Fruit fly (Drosophila melanogaster) whole organism, embryonic: ENCODE results near the gene dpr20.
A peak's percentile ranks its signal among the peaks of the same experiment; 100 is the strongest.

Source experiments
- Asciz ChIP-seq: fragments of 200-800 bp; sonication (Bioruptor generic); optimal IDR thresholded peaks from 2 replicates; lab custom pipeline; 2017; ENCODE audit warnings: missing biosample characterization, mild to moderate bottlenecking, missing genetic modification characterization, missing genetic modification reagents
- Atf6 ChIP-seq: fragments of 200-800 bp; sonication (Bioruptor generic); IDR thresholded peaks from 2 replicates; pipeline ENCODE4 v1.3.6; 2022; ENCODE audit warnings: missing biosample characterization, missing genetic modification characterization
- Blimp-1 ChIP-seq: fragments of 200-800 bp; sonication (Bioruptor generic); optimal IDR thresholded peaks from 3 replicates; lab custom pipeline; 2018; ENCODE audit warnings: missing biosample characterization, missing genetic modification characterization, mild to moderate bottlenecking, moderate library complexity, missing genetic modification reagents
- CG10147 ChIP-seq: fragments of 200-800 bp; sonication (Bioruptor generic); optimal IDR thresholded peaks from 2 replicates; lab custom pipeline; 2019; ENCODE audit warnings: missing biosample characterization, mild to moderate bottlenecking, missing genetic modification characterization, moderate library complexity
- CG10209 ChIP-seq: fragments of 200-800 bp; sonication (Bioruptor generic); optimal IDR thresholded peaks from 3 replicates; lab custom pipeline; 2017; ENCODE audit warnings: missing biosample characterization, mild to moderate bottlenecking, missing genetic modification characterization, missing genetic modification reagents
- CG11560 ChIP-seq: fragments of 200-800 bp; sonication (Bioruptor generic); IDR thresholded peaks from 3 replicates; pipeline ENCODE4 v1.3.6; 2022; ENCODE audit warnings: missing biosample characterization, missing genetic modification characterization
- CG12236 ChIP-seq: fragments of 200-800 bp; sonication (Bioruptor generic); optimal IDR thresholded peaks from 2 replicates; lab custom pipeline; 2016; ENCODE audit warnings: missing biosample characterization, missing genetic modification characterization
- CG12659 ChIP-seq: fragments of 200-800 bp; sonication (Bioruptor generic); optimal IDR thresholded peaks from 3 replicates; lab custom pipeline; 2017; ENCODE audit warnings: mild to moderate bottlenecking, missing biosample characterization, missing genetic modification reagents, missing genetic modification characterization
- CG12769 ChIP-seq: fragments of 200-800 bp; sonication (Bioruptor generic); optimal IDR thresholded peaks from 2 replicates; lab custom pipeline; 2019; ENCODE audit warnings: missing biosample characterization, mild to moderate bottlenecking, missing genetic modification characterization, moderate library complexity
- CG13296 ChIP-seq: fragments of 200-800 bp; sonication (Bioruptor generic); optimal IDR thresholded peaks from 3 replicates; lab custom pipeline; 2018; ENCODE audit warnings: missing biosample characterization, mild to moderate bottlenecking, missing genetic modification characterization
- CG14710 ChIP-seq: fragments of 200-800 bp; sonication (Bioruptor generic); optimal IDR thresholded peaks from 3 replicates; lab custom pipeline; 2019; ENCODE audit warnings: missing biosample characterization, mild to moderate bottlenecking, missing genetic modification characterization, moderate library complexity
- CG15011 ChIP-seq: fragments of 200-800 bp; sonication (Bioruptor generic); optimal IDR thresholded peaks from 3 replicates; lab custom pipeline; 2018; ENCODE audit warnings: missing biosample characterization, mild to moderate bottlenecking, missing genetic modification characterization
- CG15269 ChIP-seq: fragments of 200-800 bp; sonication (Bioruptor generic); optimal IDR thresholded peaks from 2 replicates; lab custom pipeline; 2018; ENCODE audit warnings: missing biosample characterization, mild to moderate bottlenecking, missing genetic modification characterization, moderate library complexity
- CG17802 ChIP-seq: fragments of 200-800 bp; sonication (Bioruptor generic); optimal IDR thresholded peaks from 2 replicates; lab custom pipeline; 2018; ENCODE audit warnings: missing biosample characterization, mild to moderate bottlenecking, missing genetic modification characterization, moderate library complexity
- CG18599 ChIP-seq: fragments of 200-800 bp; sonication (Bioruptor generic); optimal IDR thresholded peaks from 3 replicates; lab custom pipeline; 2017; ENCODE audit warnings: missing biosample characterization, missing genetic modification characterization, mild to moderate bottlenecking, moderate library complexity, missing genetic modification reagents
- CG31224 ChIP-seq: fragments of 200-800 bp; sonication (Bioruptor generic); IDR thresholded peaks from 2 replicates; pipeline ENCODE4 v1.3.6; 2022; ENCODE audit warnings: missing biosample characterization, missing genetic modification characterization
- CG31441 ChIP-seq: fragments of 200-800 bp; sonication (Bioruptor generic); IDR thresholded peaks from 2 replicates; pipeline ENCODE4 v1.3.6; 2022; ENCODE audit warnings: missing biosample characterization, missing genetic modification characterization
- CG34224 ChIP-seq: fragments of 200-800 bp; sonication (Bioruptor generic); IDR thresholded peaks from 3 replicates; pipeline ENCODE4 v1.3.6; 2022; ENCODE audit warnings: missing biosample characterization, missing genetic modification characterization; ENCODE audit not compliant: partially characterized antibody
- CG3847 ChIP-seq: fragments of 200-800 bp; sonication (Bioruptor generic); IDR thresholded peaks from 2 replicates; pipeline ENCODE4 v1.3.6; 2022; ENCODE audit warnings: missing biosample characterization, missing genetic modification characterization
- CG4424 ChIP-seq: fragments of 200-800 bp; sonication (Bioruptor generic); optimal IDR thresholded peaks from 3 replicates; lab custom pipeline; 2016; ENCODE audit warnings: missing biosample characterization, missing genetic modification characterization
- CG7372 ChIP-seq: fragments of 200-800 bp; sonication (Bioruptor generic); IDR thresholded peaks from 2 replicates; pipeline ENCODE4 v1.3.6; 2022; ENCODE audit warnings: missing biosample characterization, missing genetic modification characterization
- CG7745 ChIP-seq: fragments of 200-800 bp; sonication (Bioruptor generic); optimal IDR thresholded peaks from 2 replicates; lab custom pipeline; 2018; ENCODE audit warnings: missing biosample characterization, mild to moderate bottlenecking, missing genetic modification characterization, moderate library complexity
- CG7786 ChIP-seq: fragments of 200-800 bp; sonication (Bioruptor generic); optimal IDR thresholded peaks from 2 replicates; lab custom pipeline; 2016; ENCODE audit warnings: missing biosample characterization, missing genetic modification characterization
- CG7839 ChIP-seq: fragments of 200-800 bp; sonication (Bioruptor generic); optimal IDR thresholded peaks from 3 replicates; lab custom pipeline; 2018; ENCODE audit warnings: missing biosample characterization, mild to moderate bottlenecking, missing genetic modification characterization, moderate library complexity
- CG7987 ChIP-seq: fragments of 200-800 bp; sonication (Bioruptor generic); optimal IDR thresholded peaks from 2 replicates; lab custom pipeline; 2018; ENCODE audit warnings: missing biosample characterization, mild to moderate bottlenecking, missing genetic modification characterization, moderate library complexity
- CG8765 ChIP-seq: fragments of 200-800 bp; sonication (Bioruptor generic); IDR thresholded peaks from 2 replicates; pipeline ENCODE4 v1.3.6; 2022; ENCODE audit warnings: missing biosample characterization, missing genetic modification characterization
- CG9609 ChIP-seq: fragments of 200-800 bp; sonication (Bioruptor generic); optimal IDR thresholded peaks from 3 replicates; lab custom pipeline; 2016; ENCODE audit warnings: missing biosample characterization, missing genetic modification characterization
- CoRest ChIP-seq: fragments of 200-800 bp; sonication (Bioruptor generic); optimal IDR thresholded peaks from 3 replicates; lab custom pipeline; 2018; ENCODE audit warnings: missing biosample characterization, mild to moderate bottlenecking, missing genetic modification characterization, moderate library complexity
- CrebB ChIP-seq: fragments of 200-800 bp; sonication (Bioruptor generic); optimal IDR thresholded peaks from 3 replicates; lab custom pipeline; 2018; ENCODE audit warnings: missing biosample characterization, mild to moderate bottlenecking, missing genetic modification characterization
- Drgx ChIP-seq: fragments of 200-800 bp; sonication (Bioruptor generic); IDR thresholded peaks from 2 replicates; pipeline ENCODE4 v1.3.6; 2022; ENCODE audit warnings: missing biosample characterization, missing genetic modification characterization
- HmgD ChIP-seq: fragments of 200-800 bp; sonication (Bioruptor generic); optimal IDR thresholded peaks from 3 replicates; lab custom pipeline; 2016; ENCODE audit warnings: missing biosample characterization, missing genetic modification characterization
- Hr78 ChIP-seq, 2 experiments: fragments of 200-800 bp in 1 of 2; fragments of >200 bp in 1 of 2; sonication (Bioruptor generic) in 1 of 2; optimal IDR thresholded peaks; 2 replicates each; lab custom pipeline; 2017 to 2019; ENCODE audit warnings: missing biosample characterization in 2 of 2, missing genetic modification characterization in 2 of 2, mild to moderate bottlenecking in 1 of 2, moderate library complexity in 1 of 2
- Meics ChIP-seq: fragments of 200-800 bp; sonication (Bioruptor generic); optimal IDR thresholded peaks from 2 replicates; lab custom pipeline; 2017; ENCODE audit warnings: missing biosample characterization, mild to moderate bottlenecking, missing genetic modification characterization
- Mrtf ChIP-seq: fragments of 200-800 bp; sonication (Bioruptor generic); IDR thresholded peaks from 3 replicates; pipeline ENCODE4 v1.3.6; 2022; ENCODE audit warnings: missing biosample characterization, missing genetic modification characterization
- Oli ChIP-seq: fragments of 200-800 bp; sonication (Bioruptor generic); optimal IDR thresholded peaks from 2 replicates; lab custom pipeline; 2018; ENCODE audit warnings: missing biosample characterization, mild to moderate bottlenecking, missing genetic modification characterization, moderate library complexity
- PHDP ChIP-seq: fragments of 200-800 bp; sonication (Bioruptor generic); optimal IDR thresholded peaks from 3 replicates; lab custom pipeline; 2018; ENCODE audit warnings: missing biosample characterization, mild to moderate bottlenecking, missing genetic modification characterization, moderate library complexity
- Poxn ChIP-seq: fragments of 200-800 bp; sonication (Bioruptor generic); IDR thresholded peaks from 2 replicates; pipeline ENCODE4 v1.3.6; 2022; ENCODE audit warnings: missing biosample characterization, missing genetic modification characterization
- Spps ChIP-seq: fragments of 200-800 bp; sonication (Bioruptor generic); optimal IDR thresholded peaks from 2 replicates; lab custom pipeline; 2018; ENCODE audit warnings: missing biosample characterization, mild to moderate bottlenecking, missing genetic modification characterization
- al ChIP-seq: fragments of 200-800 bp; sonication (Bioruptor generic); IDR thresholded peaks from 2 replicates; pipeline ENCODE4 v1.3.6; 2022; ENCODE audit warnings: missing biosample characterization, missing genetic modification characterization
- btn ChIP-seq: fragments of 200-800 bp; sonication (Bioruptor generic); optimal IDR thresholded peaks from 2 replicates; lab custom pipeline; 2016; ENCODE audit warnings: missing biosample characterization, missing genetic modification characterization
- cad ChIP-seq: fragments of >200 bp; optimal IDR thresholded peaks from 2 replicates; lab custom pipeline; 2017; ENCODE audit warnings: missing biosample characterization, missing genetic modification characterization
- emc ChIP-seq: fragments of 200-800 bp; sonication (Bioruptor generic); optimal IDR thresholded peaks from 2 replicates; lab custom pipeline; 2016; ENCODE audit warnings: missing biosample characterization, missing genetic modification characterization
- fu2 ChIP-seq: fragments of 200-800 bp; sonication (Bioruptor generic); optimal IDR thresholded peaks from 2 replicates; lab custom pipeline; 2016; ENCODE audit warnings: missing biosample characterization, missing genetic modification characterization
- gt ChIP-seq: fragments of 200-800 bp; sonication (Bioruptor generic); IDR thresholded peaks from 2 replicates; pipeline ENCODE4 v1.3.6; 2022; ENCODE audit warnings: missing biosample characterization, missing genetic modification characterization
- hb ChIP-seq: fragments of 200-800 bp; sonication (Bioruptor generic); IDR thresholded peaks from 3 replicates; pipeline ENCODE4 v1.3.6; 2022; ENCODE audit warnings: missing biosample characterization, missing genetic modification characterization; ENCODE audit not compliant: partially characterized antibody
- klu ChIP-seq: fragments of 200-800 bp; sonication (Bioruptor generic); IDR thresholded peaks from 2 replicates; pipeline ENCODE4 v1.3.6; 2022; ENCODE audit warnings: missing biosample characterization, missing genetic modification characterization
- sc ChIP-seq, 3 experiments: fragments of >200 bp in 2 of 3; fragments of 200-800 bp in 1 of 3; sonication (Bioruptor generic) in 1 of 3; optimal IDR thresholded peaks; 2 replicates in 2 of 3; 3 replicates in 1 of 3; lab custom pipeline; 2017; ENCODE audit warnings: mild to moderate bottlenecking in 1 of 3, missing biosample characterization in 1 of 3, missing genetic modification characterization in 1 of 3, missing genetic modification reagents in 1 of 3
- stc ChIP-seq: fragments of 200-800 bp; sonication (Bioruptor generic); IDR thresholded peaks from 2 replicates; pipeline ENCODE4 v1.3.6; 2022; ENCODE audit warnings: missing biosample characterization, missing genetic modification characterization
- tup ChIP-seq: fragments of 200-800 bp; sonication (Bioruptor generic); optimal IDR thresholded peaks from 2 replicates; lab custom pipeline; 2016; ENCODE audit warnings: missing biosample characterization, mild to moderate bottlenecking, missing genetic modification characterization, moderate library complexity
- unpg ChIP-seq: fragments of 200-800 bp; sonication (Bioruptor generic); optimal IDR thresholded peaks from 3 replicates; lab custom pipeline; 2018; ENCODE audit warnings: missing biosample characterization, mild to moderate bottlenecking, missing genetic modification characterization, moderate library complexity
- yki ChIP-seq: fragments of >200 bp; optimal IDR thresholded peaks from 3 replicates; lab custom pipeline; 2018

The dpr20 gene

DNA sequence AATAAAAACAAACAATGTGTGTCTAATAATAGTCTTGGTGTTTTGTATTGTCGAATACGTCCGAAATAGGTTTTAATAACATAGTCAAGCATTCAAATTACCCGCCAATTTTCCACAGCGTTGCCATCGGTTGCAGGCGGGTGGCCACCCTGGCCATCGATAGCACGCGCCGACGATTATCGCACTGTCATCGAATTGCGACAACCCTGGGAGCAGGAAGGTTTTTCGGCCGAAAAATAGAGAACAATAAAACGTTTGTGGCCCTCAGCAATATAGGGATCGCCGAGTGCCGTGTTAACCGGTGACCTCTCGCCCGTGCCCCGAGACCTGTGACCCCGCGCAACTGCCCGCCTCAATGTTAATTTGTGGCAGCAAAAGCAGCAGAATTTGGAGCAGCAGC, 14.7 kb upstream of the dpr20 start, which contains the start of gene Usp10 (continued):
- TF ChIP-seq Blimp-1 (GFP tag; lab: Kevin White, UChicago), result no peak
- peak; percentile 71; the same call in 1 of the 2 replicates for TF ChIP-seq CG3847
- peak; percentile 73; the same call in 1 of the 3 replicates for TF ChIP-seq hb (GFP tag; lab: Robert Waterston, UW)
- TF ChIP-seq Poxn, result no peak
- no peak for TF ChIP-seq CG11560 (tag; lab: Robert Waterston, UW)
- TF ChIP-seq CG18599 (GFP tag; lab: Kevin White, UChicago), result no peak
- TF ChIP-seq gt (GFP tag; lab: Robert Waterston, UW), result no peak
- TF ChIP-seq Hr78 (GFP tag; optimal IDR thresholded peaks at IDR 0.05; lab: Kevin White, UChicago), result peak in 1 of 2 experiments; percentile 40
- peak; percentile 55 for TF ChIP-seq CG14710 (tag; lab: Kevin White, UChicago)
- no peak for TF ChIP-seq CG4424
- TF ChIP-seq CG13296 (GFP tag; lab: Kevin White, UChicago), result no peak
- TF ChIP-seq CG12659 (GFP tag; lab: Kevin White, UChicago), result peak; percentile 58
- TF ChIP-seq CoRest (tag; lab: Kevin White, UChicago), result no peak
- TF ChIP-seq Meics (GFP tag; lab: Kevin White, UChicago), result no peak
- TF ChIP-seq Spps, result no peak
- no peak for TF ChIP-seq emc (GFP tag; lab: Kevin White, UChicago)
- TF ChIP-seq Drgx (GFP tag; lab: Robert Waterston, UW), result no peak
- TF ChIP-seq CG7786 (GFP tag; lab: Kevin White, UChicago), result no peak
- TF ChIP-seq CG7987 (GFP tag; lab: Kevin White, UChicago), result peak; percentile 33
- TF ChIP-seq klu (GFP tag; lab: Robert Waterston, UW), result no peak
- no peak for TF ChIP-seq yki (lab: Kevin White, UChicago)
- TF ChIP-seq cad (GFP tag; lab: Kevin White, UChicago), result no peak
- TF ChIP-seq CG12236 (GFP tag; lab: Kevin White, UChicago), result no peak
- no peak for TF ChIP-seq unpg
- TF ChIP-seq CG34224 (GFP tag; lab: Robert Waterston, UW), result peak; percentile 70
- no peak for TF ChIP-seq al
- TF ChIP-seq CG17802 (tag; lab: Kevin White, UChicago), result no peak
- TF ChIP-seq CG31441 (GFP tag; lab: Robert Waterston, UW), result no peak
- no peak for TF ChIP-seq CG15269
- TF ChIP-seq CG12769, result no peak
- TF ChIP-seq btn (GFP tag; lab: Kevin White, UChicago), result no peak
- TF ChIP-seq PHDP (tag; lab: Kevin White, UChicago), result no peak
- no peak for TF ChIP-seq Atf6 (GFP tag; lab: Robert Waterston, UW)
- TF ChIP-seq HmgD (GFP tag; lab: Kevin White, UChicago), result peak; percentile 25
- no peak for TF ChIP-seq Oli (tag; lab: Kevin White, UChicago)
- TF ChIP-seq CG15011 (GFP tag; lab: Kevin White, UChicago), result no peak
- TF ChIP-seq CG31224, result no peak
- TF ChIP-seq tup (GFP tag; lab: Kevin White, UChicago), result no peak
- no peak for TF ChIP-seq CG7839
- no peak for TF ChIP-seq CG8765
- no peak for TF ChIP-seq fu2 (GFP tag; lab: Kevin White, UChicago)
- no peak for TF ChIP-seq CG10147 (GFP tag; lab: Kevin White, UChicago)
- TF ChIP-seq Asciz (GFP tag; lab: Kevin White, UChicago), result no peak
- no peak for TF ChIP-seq stc
- no peak for TF ChIP-seq CrebB (tag; lab: Kevin White, UChicago)
- TF ChIP-seq Mrtf (GFP tag; lab: Robert Waterston, UW), result no peak
- no peak for TF ChIP-seq sc (optimal IDR thresholded peaks at IDR 0.05; lab: Kevin White, UChicago)
- TF ChIP-seq sc (GFP tag; optimal IDR thresholded peaks at IDR 0.05; lab: Kevin White, UChicago), result no peak
- TF ChIP-seq CG7745 (tag; lab: Kevin White, UChicago), result no peak
- TF ChIP-seq CG9609 (GFP tag; lab: Kevin White, UChicago), result no peak
- TF ChIP-seq CG10209, result no peak
- TF ChIP-seq CG7372, result no peak
